Worm (Caenorhabditis elegans) whole organism, young adult: Measurements from ENCODE around the gene clec-147.

Experiments used
- B0336.3 ChIP-seq: fragments of 200-800 bp; sonication (Bioruptor generic); IDR thresholded peaks from 2 replicates; pipeline ENCODE4 v1.3.6; 2022; ENCODE audit warnings: missing genetic modification characterization, missing compliant biosample characterization
- F22D6.2 ChIP-seq: sonication (generic microtip); optimal IDR thresholded peaks from 2 replicates; lab custom pipeline; 2016; ENCODE audit warnings: mild to moderate bottlenecking, missing genetic modification characterization, missing compliant biosample characterization
- F23B12.7 ChIP-seq: sonication (generic microtip); optimal IDR thresholded peaks from 2 replicates; lab custom pipeline; 2017; ENCODE audit warnings: missing genetic modification characterization, mild to moderate bottlenecking, missing compliant biosample characterization, antibody characterized with exemption, moderate library complexity; ENCODE audit not compliant: insufficient read depth
- F33H1.4 ChIP-seq: fragments of 200-800 bp; sonication (Bioruptor generic); IDR thresholded peaks from 2 replicates; pipeline ENCODE4 v1.3.6; 2022; ENCODE audit warnings: missing genetic modification reagents, missing genetic modification characterization, missing compliant biosample characterization
- F52B5.7 ChIP-seq: sonication (generic microtip); optimal IDR thresholded peaks from 2 replicates; lab custom pipeline; 2016; ENCODE audit warnings: mild to moderate bottlenecking, missing genetic modification characterization, missing compliant biosample characterization
- Y53F4B.3 ChIP-seq: fragments of 200-800 bp; sonication (Bioruptor generic); IDR thresholded peaks from 2 replicates; pipeline ENCODE4 v1.3.6; 2022; ENCODE audit warnings: missing genetic modification reagents, missing genetic modification characterization, missing compliant biosample characterization
- Y53G8AR.9 ChIP-seq: fragments of 200-800 bp; sonication (Bioruptor generic); conservative IDR thresholded peaks from 2 replicates; pipeline ENCODE4 v1.3.6; 2022; ENCODE audit warnings: missing genetic modification reagents, missing genetic modification characterization, missing compliant biosample characterization
- Y56A3A.18 ChIP-seq: fragments of 200-800 bp; sonication (Bioruptor generic); IDR thresholded peaks from 2 replicates; pipeline ENCODE4 v1.3.6; 2022; ENCODE audit warnings: missing genetic modification reagents, missing genetic modification characterization, missing compliant biosample characterization
- ama-1 ChIP-seq, 3 experiments: fragments of 150-350 bp in 1 of 3; sonication (generic microtip) in 2 of 3; optimal IDR thresholded peaks; 2 replicates each; lab custom pipeline; 2014 to 2018; ENCODE audit warnings: missing biosample characterization in 2 of 3, missing genetic modification characterization in 2 of 3, missing genetic modification reagents in 2 of 3
- aptf-3 ChIP-seq: fragments of 200-800 bp; sonication (Bioruptor generic); IDR thresholded peaks from 2 replicates; pipeline ENCODE4 v1.3.6; 2022; ENCODE audit warnings: missing genetic modification characterization, missing compliant biosample characterization
- athp-1 ChIP-seq: sonication (generic microtip); optimal IDR thresholded peaks from 2 replicates; lab custom pipeline; 2017; ENCODE audit warnings: mild to moderate bottlenecking, missing genetic modification characterization, missing compliant biosample characterization
- bed-1 ChIP-seq: fragments of 200-800 bp; sonication (Bioruptor generic); IDR thresholded peaks from 2 replicates; pipeline ENCODE4 v1.3.6; 2022; ENCODE audit warnings: missing genetic modification reagents, missing genetic modification characterization, missing compliant biosample characterization
- ccch-3 ChIP-seq: fragments of 200-800 bp; sonication (Bioruptor generic); optimal IDR thresholded peaks from 2 replicates; lab custom pipeline; 2018; ENCODE audit warnings: mild to moderate bottlenecking, missing genetic modification characterization, missing compliant biosample characterization
- cebp-1 ChIP-seq, 2 experiments: fragments of 200-800 bp in 1 of 2; sonication (Bioruptor generic) in 1 of 2; sonication (generic microtip) in 1 of 2; IDR thresholded peaks in 1 of 2; optimal IDR thresholded peaks in 1 of 2; 2 replicates each; pipeline versions ENCODE4 v1.3.6 to Lab custom; 2017 to 2022; ENCODE audit warnings: missing compliant biosample characterization in 2 of 2, missing genetic modification characterization in 2 of 2, mild to moderate bottlenecking in 1 of 2, missing genetic modification reagents in 1 of 2, moderate library complexity in 1 of 2
- ceh-100 ChIP-seq: fragments of 200-800 bp; sonication (Bioruptor generic); IDR thresholded peaks from 2 replicates; pipeline ENCODE4 v1.3.6; 2022; ENCODE audit warnings: missing genetic modification reagents, missing genetic modification characterization, missing compliant biosample characterization
- ceh-27 ChIP-seq: fragments of 200-800 bp; sonication (Bioruptor generic); optimal IDR thresholded peaks from 2 replicates; lab custom pipeline; 2018; ENCODE audit warnings: mild to moderate bottlenecking, missing genetic modification characterization, moderate library complexity, missing compliant biosample characterization
- dox-1 ChIP-seq: fragments of 200-800 bp; sonication (Bioruptor generic); IDR thresholded peaks from 2 replicates; pipeline ENCODE4 v1.3.6; 2022; ENCODE audit warnings: missing genetic modification reagents, missing genetic modification characterization, missing compliant biosample characterization
- efl-1 ChIP-seq: fragments of 150-350 bp; optimal IDR thresholded peaks from 2 replicates; lab custom pipeline; 2014; ENCODE audit warnings: missing biosample characterization, missing genetic modification reagents, missing genetic modification characterization
- egl-18 ChIP-seq: fragments of 200-800 bp; sonication (Bioruptor generic); IDR thresholded peaks from 2 replicates; pipeline ENCODE4 v1.3.6; 2022; ENCODE audit warnings: missing genetic modification reagents, missing genetic modification characterization, missing compliant biosample characterization
- egrh-3 ChIP-seq: fragments of 200-800 bp; sonication (Bioruptor generic); IDR thresholded peaks from 2 replicates; pipeline ENCODE4 v1.3.6; 2022; ENCODE audit warnings: missing genetic modification reagents, missing genetic modification characterization, missing compliant biosample characterization
- ekl-4 ChIP-seq: fragments of 200-800 bp; sonication (Bioruptor generic); IDR thresholded peaks from 2 replicates; pipeline ENCODE4 v1.3.6; 2022; ENCODE audit warnings: missing genetic modification reagents, missing genetic modification characterization, missing compliant biosample characterization
- fkh-3 ChIP-seq: sonication (generic microtip); optimal IDR thresholded peaks from 2 replicates; lab custom pipeline; 2016; ENCODE audit warnings: mild to moderate bottlenecking, missing genetic modification characterization, missing compliant biosample characterization
- gei-17 ChIP-seq: fragments of 200-800 bp; sonication (Bioruptor generic); optimal IDR thresholded peaks from 2 replicates; lab custom pipeline; 2018; ENCODE audit warnings: mild to moderate bottlenecking, missing genetic modification characterization, missing compliant biosample characterization
- hlh-26 ChIP-seq: fragments of 200-800 bp; sonication (Bioruptor generic); conservative IDR thresholded peaks from 2 replicates; pipeline ENCODE4 v1.3.6; 2022; ENCODE audit warnings: missing genetic modification reagents, missing genetic modification characterization, missing compliant biosample characterization
- hmg-20 ChIP-seq: fragments of 200-800 bp; sonication (Bioruptor generic); IDR thresholded peaks from 2 replicates; pipeline ENCODE4 v1.3.6; 2022; ENCODE audit warnings: missing genetic modification reagents, missing genetic modification characterization, missing compliant biosample characterization
- hrde-1 ChIP-seq: sonication (generic microtip); optimal IDR thresholded peaks from 2 replicates; lab custom pipeline; 2016; ENCODE audit warnings: missing genetic modification characterization, mild to moderate bottlenecking, missing compliant biosample characterization, moderate library complexity, missing genotype, missing genetic modification reagents, borderline replicate concordance
- hsf-1 ChIP-seq: fragments of 200-800 bp; sonication (Bioruptor generic); IDR thresholded peaks from 2 replicates; pipeline ENCODE4 v1.3.6; 2022; ENCODE audit warnings: missing genetic modification reagents, missing genetic modification characterization, missing compliant biosample characterization
- let-526 ChIP-seq: fragments of 200-800 bp; sonication (Bioruptor generic); IDR thresholded peaks from 2 replicates; pipeline ENCODE4 v1.3.6; 2022; ENCODE audit warnings: missing genetic modification reagents, missing genetic modification characterization, missing compliant biosample characterization
- lin-54 ChIP-seq: fragments of 200-800 bp; sonication (Bioruptor generic); optimal IDR thresholded peaks from 2 replicates; lab custom pipeline; 2018; ENCODE audit warnings: mild to moderate bottlenecking, missing genetic modification characterization, missing compliant biosample characterization
- madf-6 ChIP-seq: fragments of 200-800 bp; sonication (Bioruptor generic); IDR thresholded peaks from 2 replicates; pipeline ENCODE4 v1.3.6; 2022; ENCODE audit warnings: missing genetic modification reagents, missing genetic modification characterization, missing compliant biosample characterization
- madf-8 ChIP-seq: fragments of 200-800 bp; sonication (Bioruptor generic); conservative IDR thresholded peaks from 2 replicates; pipeline ENCODE4 v1.3.6; 2022; ENCODE audit warnings: missing genetic modification reagents, missing genetic modification characterization, missing compliant biosample characterization
- mcd-1 ChIP-seq: fragments of 200-800 bp; sonication (Bioruptor generic); IDR thresholded peaks from 2 replicates; pipeline ENCODE4 v1.3.6; 2022; ENCODE audit warnings: missing genetic modification reagents, missing genetic modification characterization, missing compliant biosample characterization
- mes-4 ChIP-seq: sonication (generic microtip); optimal IDR thresholded peaks from 2 replicates; lab custom pipeline; 2016; ENCODE audit warnings: missing genotype, missing genetic modification characterization, missing compliant biosample characterization
- mxl-1 ChIP-seq: sonication (generic microtip); optimal IDR thresholded peaks from 2 replicates; lab custom pipeline; 2016; ENCODE audit warnings: missing genetic modification characterization, missing compliant biosample characterization
- nfyb-1 ChIP-seq: fragments of 200-800 bp; sonication (Bioruptor generic); IDR thresholded peaks from 2 replicates; pipeline ENCODE4 v1.3.6; 2022; ENCODE audit warnings: missing genetic modification reagents, missing genetic modification characterization, missing compliant biosample characterization
- rcor-1 ChIP-seq: fragments of 200-800 bp; sonication (Bioruptor generic); IDR thresholded peaks from 2 replicates; pipeline ENCODE4 v1.3.6; 2022; ENCODE audit warnings: missing genetic modification reagents, missing genetic modification characterization, missing compliant biosample characterization
- rpc-1 ChIP-seq, 2 experiments: fragments of 150-350 bp in 1 of 2; sonication (generic microtip) in 1 of 2; optimal IDR thresholded peaks; 2 replicates each; lab custom pipeline; 2014 to 2018; ENCODE audit warnings: missing biosample characterization in 1 of 2, missing genetic modification characterization in 1 of 2, missing genetic modification reagents in 1 of 2, missing genotype in 1 of 2
- sea-2 ChIP-seq: fragments of 200-800 bp; sonication (Bioruptor generic); IDR thresholded peaks from 2 replicates; pipeline ENCODE4 v1.3.6; 2022; ENCODE audit warnings: missing genetic modification characterization, missing compliant biosample characterization
- snpc-1.1 ChIP-seq: sonication (generic microtip); optimal IDR thresholded peaks from 2 replicates; lab custom pipeline; 2017; ENCODE audit warnings: missing genetic modification characterization, mild to moderate bottlenecking, missing compliant biosample characterization, antibody characterized with exemption, moderate library complexity, missing genotype, missing genetic modification reagents; ENCODE audit not compliant: insufficient read depth
- unc-130 ChIP-seq: sonication (generic microtip); optimal IDR thresholded peaks from 2 replicates; lab custom pipeline; 2016; ENCODE audit warnings: missing genetic modification reagents, missing genetic modification characterization, missing compliant biosample characterization
- zfh-2 ChIP-seq: fragments of 200-800 bp; sonication (Bioruptor generic); conservative IDR thresholded peaks from 2 replicates; pipeline ENCODE4 v1.3.6; 2022; ENCODE audit warnings: missing genetic modification reagents, missing genetic modification characterization, missing compliant biosample characterization
- zim-3 ChIP-seq: sonication (generic microtip); optimal IDR thresholded peaks from 2 replicates; lab custom pipeline; 2017; ENCODE audit warnings: mild to moderate bottlenecking, missing genetic modification characterization, moderate library complexity, missing compliant biosample characterization
- ztf-22 ChIP-seq: fragments of 200-800 bp; sonication (Bioruptor generic); optimal IDR thresholded peaks from 2 replicates; lab custom pipeline; 2018; ENCODE audit warnings: mild to moderate bottlenecking, missing genetic modification characterization, moderate library complexity, missing compliant biosample characterization

Gene clec-147

ce11 chrII:14537728-14538127, at the start of gene clec-147, which contains the start of gene C04H5.7:
Gene clec-147 (minus strand): TSS chrII:14537828.
Gene C04H5.7 (plus strand): TSS chrII:14537946.
- TF ChIP-seq nfyb-1 (GFP tag; lab: Robert Waterston, UW) (no peak), fkh-3 (no peak), aptf-3 (GFP tag; lab: Robert Waterston, UW) (no peak), madf-6 (no peak), snpc-1.1 (no peak), mes-4 (tag; lab: Kevin White, UChicago) (no peak), Y53F4B.3 (GFP tag; lab: Robert Waterston, UW) (no peak)
- TF ChIP-seq, all 124 proteins: peak for 0

- TF ChIP-seq efl-1 (GFP tag; lab: Kevin White, UChicago), result no peak
- no peak for TF ChIP-seq egrh-3 (GFP tag; lab: Robert Waterston, UW)
- TF ChIP-seq zfh-2 (GFP tag; lab: Robert Waterston, UW), result no peak
- TF ChIP-seq sea-2 (GFP tag; lab: Robert Waterston, UW), result no peak
- no peak for TF ChIP-seq rcor-1 (GFP tag; lab: Robert Waterston, UW)
- no peak for TF ChIP-seq mxl-1
- no peak for TF ChIP-seq ccch-3 (GFP tag; lab: Kevin White, UChicago)
- no peak for TF ChIP-seq egl-18
- no peak for TF ChIP-seq zim-3 (tag; lab: Kevin White, UChicago)
Measured at ce11 chrII:14587407-14587806, 49.8 kb upstream of the clec-147 start, which contains the start of gene C01G12.5. Gene C01G12.5 (minus strand): TSS chrII:14587507.

- TF ChIP-seq B0336.3 (GFP tag; lab: Robert Waterston, UW) (no peak), hrde-1 (tag; lab: Kevin White, UChicago) (no peak), F33H1.4 (no peak), hlh-26 (no peak), Y56A3A.18 (GFP tag; lab: Robert Waterston, UW) (no peak), ekl-4 (GFP tag; lab: Robert Waterston, UW) (no peak), rpc-1 (optimal IDR thresholded peaks at IDR 0.05; lab: Kevin White, UChicago) (no peak), rpc-1 (tag; optimal IDR thresholded peaks at IDR 0.05; lab: Kevin White, UChicago) (no peak), ceh-100 (GFP tag; lab: Robert Waterston, UW) (no peak), gei-17 (GFP tag; lab: Kevin White, UChicago) (no peak), ztf-22 (GFP tag; lab: Kevin White, UChicago) (no peak), mcd-1 (GFP tag; lab: Robert Waterston, UW) (no peak), let-526 (no peak), ama-1 (optimal IDR thresholded peaks at IDR 0.05; lab: Kevin White, UChicago) (no peak), ama-1 (GFP tag; optimal IDR thresholded peaks at IDR 0.05; lab: Kevin White, UChicago) (no peak)
Measured at ce11 chrII:14582206-14582605, 44.6 kb upstream of the clec-147 start, which contains the start of gene C01G12.3. Gene C01G12.3 (minus strand): TSS chrII:14582306.

DNA sequence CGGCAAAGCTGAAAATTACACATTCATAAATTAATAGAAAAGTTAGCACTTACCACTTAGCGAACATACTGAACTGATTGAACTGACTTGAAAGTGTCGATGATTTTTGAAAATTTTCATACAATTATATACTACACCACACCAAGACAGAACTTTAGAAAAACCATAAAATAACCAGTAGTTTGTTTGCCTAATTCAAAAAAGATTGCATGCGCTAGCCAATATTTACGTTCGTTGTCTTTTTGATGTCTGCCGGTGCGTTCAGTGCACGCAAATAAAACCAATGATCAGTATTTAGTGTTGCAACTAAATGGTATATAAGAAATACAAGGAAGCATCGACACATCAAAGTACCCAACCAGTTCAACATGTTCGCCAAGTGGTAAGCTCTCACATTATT, 42.9 kb upstream of the clec-147 start, which contains the start of the genes nspb-8 and nspb-9:
Gene nspb-8 (minus strand): TSS at position 101 of the 400 bp plus-strand sequence.
Gene nspb-9 (plus strand): TSS at position 311 of the 400 bp plus-strand sequence.
- TF ChIP-seq lin-54 (GFP tag; lab: Kevin White, UChicago), result no peak
- no peak for TF ChIP-seq hmg-20
- TF ChIP-seq unc-130, result no peak
- no peak for TF ChIP-seq let-526
- TF ChIP-seq madf-8 (GFP tag; lab: Robert Waterston, UW), result no peak
- TF ChIP-seq cebp-1 (GFP tag; IDR thresholded peaks at IDR 0.05; lab: Robert Waterston, UW), result no peak
- no peak for TF ChIP-seq cebp-1 (tag; optimal IDR thresholded peaks at IDR 0.05; lab: Kevin White, UChicago)
- TF ChIP-seq dox-1, result no peak
- TF ChIP-seq athp-1 (tag; lab: Kevin White, UChicago), result no peak
- no peak for TF ChIP-seq ceh-27 (GFP tag; lab: Kevin White, UChicago)
- no peak for TF ChIP-seq F52B5.7
- no peak for TF ChIP-seq bed-1
- TF ChIP-seq F23B12.7 (tag; lab: Kevin White, UChicago), result no peak
- TF ChIP-seq Y53G8AR.9 (GFP tag; lab: Robert Waterston, UW), result no peak
- no peak for TF ChIP-seq zfh-2 (GFP tag; lab: Robert Waterston, UW)
- TF ChIP-seq hsf-1 (GFP tag; lab: Robert Waterston, UW), result no peak
- TF ChIP-seq F22D6.2 (tag; lab: Kevin White, UChicago), result no peak
- TF ChIP-seq fkh-3, result no peak
